Worm (Caenorhabditis elegans): ENCODE results near the gene sra-10.

Gene sra-10

ce11 chrII:10859359-10859758 is 35.5 kb downstream of the sra-10 start:
- TF ChIP-seq nfyb-1 (GFP tag; IDR thresholded peaks at IDR 0.05), result 0 out of 2 replicates have a peak, but pooled peaks have one; percentile 13
- TF ChIP-seq nhr-80 (tag; optimal IDR thresholded peaks at IDR 0.05), result peak; percentile 70
- 0 out of 2 replicates have a peak, but pooled peaks have one; percentile 26 for TF ChIP-seq ekl-4 (GFP tag; IDR thresholded peaks at IDR 0.05)
- no peak for TF ChIP-seq rpc-1 (optimal IDR thresholded peaks at IDR 0.05)
- TF ChIP-seq rpc-1 (tag; optimal IDR thresholded peaks at IDR 0.05), result no peak
- peak; percentile 37; the same call in 1 of the 2 replicates for TF ChIP-seq dox-1 (GFP tag; IDR thresholded peaks at IDR 0.05)

- TF ChIP-seq ccch-3 (GFP tag; optimal IDR thresholded peaks at IDR 0.05) (no peak), nhr-27 (tag; optimal IDR thresholded peaks at IDR 0.05) (no peak), pbrm-1 (GFP tag; IDR thresholded peaks at IDR 0.05) (no peak), lsy-27 (tag; optimal IDR thresholded peaks at IDR 0.05; ENCODE audit: borderline replicate concordance, insufficient read depth) (no peak), akir-1 (GFP tag; optimal IDR thresholded peaks at IDR 0.05) (no peak), die-1 (tag; optimal IDR thresholded peaks at IDR 0.05) (no peak), hlh-26 (GFP tag; conservative IDR thresholded peaks at IDR 0.05) (no peak), K11D2.4 (GFP tag; IDR thresholded peaks at IDR 0.05) (no peak), D2030.7 (GFP tag; IDR thresholded peaks at IDR 0.05) (no peak), K12H6.12 (tag; optimal IDR thresholded peaks at IDR 0.05) (no peak), tlf-1 (GFP tag; optimal IDR thresholded peaks at IDR 0.05) (no peak), rpc-1 (optimal IDR thresholded peaks at IDR 0.05) (no peak), rpc-1 (tag; optimal IDR thresholded peaks at IDR 0.05) (no peak), ztf-22 (GFP tag; optimal IDR thresholded peaks at IDR 0.05) (no peak), mcd-1 (GFP tag; IDR thresholded peaks at IDR 0.05) (no peak), somi-1 (GFP tag; optimal IDR thresholded peaks at IDR 0.05) (no peak), cebp-2 (GFP tag; IDR thresholded peaks at IDR 0.05) (no peak), nfya-1 (tag; optimal IDR thresholded peaks at IDR 0.05; ENCODE audit: borderline replicate concordance, insufficient read depth) (no peak), mes-4 (tag; optimal IDR thresholded peaks at IDR 0.05) (no peak), Y95B8A.8 (GFP tag; IDR thresholded peaks at IDR 0.05) (no peak), F57A8.1 (GFP tag; optimal IDR thresholded peaks at IDR 0.05) (no peak)
These were observed 37.8 kb downstream of the sra-10 start, which contains the start of gene M106.7 for ce11 chrII:10857077-10857476. Gene M106.7 (minus strand): TSS chrII:10857177.

ce11 chrII:10852880-10853279 is 42.0 kb downstream of the sra-10 start:
- TF ChIP-seq nfya-2 (GFP tag; IDR thresholded peaks at IDR 0.05), result no peak
- TF ChIP-seq ztf-28 (GFP tag; IDR thresholded peaks at IDR 0.05), result no peak
- peak; percentile 83 for TF ChIP-seq xnd-1 (tag; optimal IDR thresholded peaks at IDR 0.05)
- peak; percentile 36 for TF ChIP-seq F49E8.2 (tag; optimal IDR thresholded peaks at IDR 0.05; ENCODE audit: insufficient read depth)
- no peak for TF ChIP-seq snpc-4 (GFP tag; optimal IDR thresholded peaks at IDR 0.05)
- no peak for TF ChIP-seq snpc-4 (tag; optimal IDR thresholded peaks at IDR 0.05)
- TF ChIP-seq akir-1 (GFP tag; optimal IDR thresholded peaks at IDR 0.05), result no peak
- TF ChIP-seq madf-8 (GFP tag; conservative IDR thresholded peaks at IDR 0.05), result peak; percentile 61
- TF ChIP-seq tlf-1 (GFP tag; optimal IDR thresholded peaks at IDR 0.05), result no peak
- peak; percentile 90 for TF ChIP-seq lsl-1 (GFP tag; optimal IDR thresholded peaks at IDR 0.05)
- peak; percentile 92 for TF ChIP-seq madf-6 (GFP tag; IDR thresholded peaks at IDR 0.05)
- no peak for TF ChIP-seq athp-1 (tag; optimal IDR thresholded peaks at IDR 0.05)
- TF ChIP-seq B0336.3 (GFP tag; IDR thresholded peaks at IDR 0.05), result no peak
- peak; percentile 4 for TF ChIP-seq dpl-1 (GFP tag; optimal IDR thresholded peaks at IDR 0.05)
- TF ChIP-seq madf-3 (GFP tag; IDR thresholded peaks at IDR 0.05), result no peak
- no peak for TF ChIP-seq die-1 (tag; optimal IDR thresholded peaks at IDR 0.05)
- no peak for TF ChIP-seq mel-28 (tag; optimal IDR thresholded peaks at IDR 0.05; ENCODE audit: borderline replicate concordance)
- TF ChIP-seq ceh-40 (GFP tag; IDR thresholded peaks at IDR 0.05), result no peak
- peak; percentile 21 for TF ChIP-seq lin-54 (GFP tag; optimal IDR thresholded peaks at IDR 0.05)
- TF ChIP-seq nhr-90 (tag; optimal IDR thresholded peaks at IDR 0.05), result no peak
- TF ChIP-seq ceh-91 (GFP tag; IDR thresholded peaks at IDR 0.05), result 0 out of 2 replicates have a peak, but pooled peaks have one; percentile 10
- no peak for TF ChIP-seq rcor-1 (GFP tag; IDR thresholded peaks at IDR 0.05)
- TF ChIP-seq attf-3 (GFP tag; conservative IDR thresholded peaks at IDR 0.05), result no peak
- peak; percentile 62 for TF ChIP-seq F33H1.4 (GFP tag; IDR thresholded peaks at IDR 0.05)
- TF ChIP-seq C06A6.2 (GFP tag; conservative IDR thresholded peaks at IDR 0.05), result no peak

All from whole organism, young adult.